Worm (Caenorhabditis elegans) whole organism, L4 larva: ENCODE results near the gene nhr-183.

Source experiments
- D1046.2 ChIP-seq: fragments of 200-800 bp; sonication (Bioruptor generic); IDR thresholded peaks from 2 replicates; pipeline ENCODE4 v1.3.6; 2022; ENCODE audit warnings: missing genetic modification characterization, missing compliant biosample characterization
- F44E2.7 ChIP-seq: fragments of 200-800 bp; sonication (Bioruptor generic); IDR thresholded peaks from 2 replicates; pipeline ENCODE4 v2.1.2; 2022; ENCODE audit warnings: missing genetic modification characterization, missing compliant biosample characterization
- T20F7.1 ChIP-seq: fragments of 200-800 bp; sonication (Bioruptor generic); optimal IDR thresholded peaks from 2 replicates; lab custom pipeline; 2018; ENCODE audit warnings: mild to moderate bottlenecking, missing genetic modification characterization, missing compliant biosample characterization
- Y48G9A.11 ChIP-seq: fragments of 200-800 bp; sonication (Bioruptor generic); IDR thresholded peaks from 2 replicates; pipeline ENCODE4 v1.3.6; 2022; ENCODE audit warnings: missing genetic modification reagents, missing genetic modification characterization, missing compliant biosample characterization
- Y5F2A.4 ChIP-seq: fragments of 200-800 bp; sonication (Bioruptor generic); optimal IDR thresholded peaks from 2 replicates; lab custom pipeline; 2018; ENCODE audit warnings: mild to moderate bottlenecking, missing genetic modification characterization, missing compliant biosample characterization
- Y75B8A.6 ChIP-seq: fragments of 200-800 bp; sonication (Bioruptor generic); IDR thresholded peaks from 2 replicates; pipeline ENCODE4 v1.3.6; 2022; ENCODE audit warnings: missing genetic modification reagents, missing genetic modification characterization, missing compliant biosample characterization
- aha-1 ChIP-seq: fragments of 150-350 bp; peaks from one replicate; lab custom pipeline; 2014; ENCODE audit warnings: missing biosample characterization, missing genetic modification characterization
- ama-1 ChIP-seq: fragments of 150-350 bp; optimal IDR thresholded peaks from 2 replicates; lab custom pipeline; 2014; ENCODE audit warnings: inconsistent platforms, mixed read lengths
- arid-1 ChIP-seq: fragments of 200-800 bp; sonication (Bioruptor generic); conservative IDR thresholded peaks from 2 replicates; pipeline ENCODE4 v1.3.6; 2022; ENCODE audit warnings: missing genetic modification reagents, missing genetic modification characterization, missing compliant biosample characterization
- ceh-20 ChIP-seq: fragments of 200-800 bp; sonication (Bioruptor generic); IDR thresholded peaks from 2 replicates; pipeline ENCODE4 v1.3.6; 2022; ENCODE audit warnings: missing genetic modification reagents, missing genetic modification characterization, missing compliant biosample characterization
- ceh-44 ChIP-seq: fragments of 200-800 bp; sonication (Bioruptor generic); IDR thresholded peaks from 2 replicates; pipeline ENCODE4 v1.3.6; 2022; ENCODE audit warnings: missing genetic modification reagents, missing genetic modification characterization, missing compliant biosample characterization
- ceh-62 ChIP-seq: sonication (generic microtip); optimal IDR thresholded peaks from 2 replicates; lab custom pipeline; 2017; ENCODE audit warnings: missing biosample characterization, missing genetic modification characterization
- ces-1 ChIP-seq: fragments of 150-350 bp; sonication (generic microtip); optimal IDR thresholded peaks from 4 replicates; lab custom pipeline; 2014; ENCODE audit warnings: missing biosample characterization, missing genetic modification reagents, missing genetic modification characterization
- daf-12 ChIP-seq: fragments of 150-350 bp; optimal IDR thresholded peaks from 2 replicates; lab custom pipeline; 2014; ENCODE audit warnings: missing biosample characterization, missing genetic modification reagents, missing genetic modification characterization
- daf-16 ChIP-seq, 3 experiments: sonication (generic microtip); optimal IDR thresholded peaks; 2 replicates each; lab custom pipeline; 2016 to 2017; ENCODE audit warnings: missing genetic modification characterization in 3 of 3, missing genetic modification reagents in 3 of 3, mild to moderate bottlenecking in 2 of 3, missing compliant biosample characterization in 2 of 3, missing biosample characterization in 1 of 3, moderate library complexity in 1 of 3
- dmd-6 ChIP-seq: fragments of 200-800 bp; sonication (Bioruptor generic); IDR thresholded peaks from 2 replicates; pipeline ENCODE4 v1.3.6; 2022; ENCODE audit warnings: missing genetic modification reagents, missing genetic modification characterization, missing compliant biosample characterization
- dve-1 ChIP-seq: sonication (generic microtip); optimal IDR thresholded peaks from 2 replicates; lab custom pipeline; 2017; ENCODE audit warnings: antibody characterized with exemption, mild to moderate bottlenecking, missing genetic modification characterization, missing compliant biosample characterization; ENCODE audit not compliant: insufficient read depth
- hlh-11 ChIP-seq: fragments of 200-800 bp; sonication (Bioruptor generic); optimal IDR thresholded peaks from 2 replicates; lab custom pipeline; 2018; ENCODE audit warnings: mild to moderate bottlenecking, missing genetic modification characterization, missing compliant biosample characterization
- hlh-30 ChIP-seq: sonication (generic microtip); optimal IDR thresholded peaks from 2 replicates; lab custom pipeline; 2017; ENCODE audit warnings: antibody characterized with exemption, mild to moderate bottlenecking, missing genetic modification characterization, missing compliant biosample characterization; ENCODE audit not compliant: insufficient read depth
- lim-7 ChIP-seq: fragments of 200-800 bp; sonication (Bioruptor generic); IDR thresholded peaks from 2 replicates; pipeline ENCODE4 v1.3.6; 2022; ENCODE audit warnings: missing genetic modification characterization, missing compliant biosample characterization
- lin-15B ChIP-seq: fragments of 150-350 bp; sonication (generic microtip); optimal IDR thresholded peaks from 3 replicates; lab custom pipeline; 2014; ENCODE audit warnings: missing biosample characterization, missing genetic modification characterization
- madf-5 ChIP-seq, 2 experiments: fragments of 200-800 bp; sonication (Bioruptor generic); IDR thresholded peaks; 2 replicates each; pipeline ENCODE4 v1.3.6; 2022; ENCODE audit warnings: missing compliant biosample characterization in 2 of 2, missing genetic modification characterization in 2 of 2
- mdl-1 ChIP-seq, 2 experiments: fragments of 150-350 bp in 1 of 2; sonication (generic microtip) in 1 of 2; optimal IDR thresholded peaks; 2 replicates each; lab custom pipeline; 2014 to 2017; ENCODE audit warnings: missing biosample characterization in 2 of 2, missing genetic modification characterization in 2 of 2
- mdt-29 ChIP-seq: fragments of 200-800 bp; sonication (Bioruptor generic); IDR thresholded peaks from 2 replicates; pipeline ENCODE4 v1.3.6; 2022; ENCODE audit warnings: missing genetic modification reagents, missing genetic modification characterization, missing compliant biosample characterization
- mep-1 ChIP-seq: fragments of 150-350 bp; sonication (generic microtip); optimal IDR thresholded peaks from 3 replicates; lab custom pipeline; 2014; ENCODE audit warnings: missing biosample characterization, missing genetic modification characterization
- mes-2 ChIP-seq: sonication (generic microtip); optimal IDR thresholded peaks from 2 replicates; lab custom pipeline; 2016; ENCODE audit warnings: missing genotype, mild to moderate bottlenecking, missing genetic modification characterization, missing compliant biosample characterization; ENCODE audit not compliant: poor library complexity, severe bottlenecking
- nhr-10 ChIP-seq: fragments of 150-350 bp; optimal IDR thresholded peaks from 2 replicates; lab custom pipeline; 2014; ENCODE audit warnings: missing biosample characterization, missing genetic modification characterization
- nhr-28 ChIP-seq: fragments of 150-350 bp; optimal IDR thresholded peaks from 2 replicates; lab custom pipeline; 2014; ENCODE audit warnings: missing biosample characterization, missing genetic modification characterization
- nhr-42 ChIP-seq: fragments of 200-800 bp; sonication (Bioruptor generic); IDR thresholded peaks from 2 replicates; pipeline ENCODE4 v1.3.6; 2022; ENCODE audit warnings: missing genetic modification characterization, missing compliant biosample characterization
- nhr-77 ChIP-seq: fragments of 150-350 bp; optimal IDR thresholded peaks from 2 replicates; lab custom pipeline; 2014; ENCODE audit warnings: missing biosample characterization, missing genetic modification characterization
- sdz-12 ChIP-seq: fragments of 200-800 bp; sonication (Bioruptor generic); optimal IDR thresholded peaks from 2 replicates; lab custom pipeline; 2018; ENCODE audit warnings: mild to moderate bottlenecking, missing genetic modification characterization, missing compliant biosample characterization
- skn-1 ChIP-seq: fragments of 150-350 bp; optimal IDR thresholded peaks from 2 replicates; lab custom pipeline; 2014; ENCODE audit warnings: missing biosample characterization, missing genetic modification characterization
- snpc-1.2 ChIP-seq: fragments of 200-800 bp; sonication (Bioruptor generic); IDR thresholded peaks from 2 replicates; pipeline ENCODE4 v1.3.6; 2022; ENCODE audit warnings: missing genetic modification reagents, missing genetic modification characterization, missing compliant biosample characterization
- unc-39 ChIP-seq: sonication (generic microtip); optimal IDR thresholded peaks from 2 replicates; lab custom pipeline; 2017; ENCODE audit warnings: missing biosample characterization, missing genetic modification characterization
- unc-62 ChIP-seq, 3 experiments: fragments of 150-350 bp in 1 of 3; sonication (generic microtip); optimal IDR thresholded peaks in 2 of 3; peaks in 1 of 3; 1 replicate in 1 of 3; 2 replicates in 2 of 3; lab custom pipeline; 2014 to 2017; ENCODE audit warnings: missing biosample characterization in 3 of 3, missing genetic modification characterization in 3 of 3, missing genetic modification reagents in 3 of 3, missing genotype in 1 of 3
- vab-7 ChIP-seq: fragments of 200-800 bp; sonication (Bioruptor generic); IDR thresholded peaks from 2 replicates; pipeline ENCODE4 v1.3.6; 2022; ENCODE audit warnings: missing genetic modification reagents, missing genetic modification characterization, missing compliant biosample characterization
- zag-1 ChIP-seq: fragments of 150-350 bp; optimal IDR thresholded peaks from 2 replicates; lab custom pipeline; 2014; ENCODE audit warnings: missing biosample characterization, missing genetic modification characterization
- zip-2 ChIP-seq: fragments of 150-350 bp; optimal IDR thresholded peaks from 2 replicates; lab custom pipeline; 2014; ENCODE audit warnings: missing biosample characterization, missing genetic modification characterization
- ztf-7 ChIP-seq: fragments of 150-350 bp; optimal IDR thresholded peaks from 2 replicates; lab custom pipeline; 2014; ENCODE audit warnings: missing biosample characterization, missing genetic modification characterization

Gene nhr-183

ce11 chrV:2264925-2265324 lies 491 bp upstream of the nhr-183 start:
- TF ChIP-seq daf-16 (GFP tag; optimal IDR thresholded peaks at IDR 0.05; lab: Kevin White, UChicago) (no peak), daf-16 (tag; optimal IDR thresholded peaks at IDR 0.05; lab: Kevin White, UChicago) (no peak), aha-1 (tag; lab: Kevin White, UChicago) (peak; percentile 38), vab-7 (no peak), ces-1 (GFP tag; lab: Kevin White, UChicago) (no peak), arid-1 (GFP tag; lab: Robert Waterston, UW) (no peak), zip-2 (tag; lab: Kevin White, UChicago) (no peak), sdz-12 (GFP tag; lab: Kevin White, UChicago) (no peak), nhr-42 (GFP tag; lab: Robert Waterston, UW) (no peak), Y75B8A.6 (GFP tag; lab: Robert Waterston, UW) (no peak), lim-7 (no peak), Y5F2A.4 (GFP tag; lab: Kevin White, UChicago) (no peak), unc-62 (GFP tag; optimal IDR thresholded peaks at IDR 0.05 in 1 of 2; lab: Kevin White, UChicago) (peak in 1 of 2 experiments; percentile 59), unc-62 (tag; optimal IDR thresholded peaks at IDR 0.05; lab: Kevin White, UChicago) (no peak), lin-15B (tag; lab: Kevin White, UChicago) (no peak), nhr-77 (tag; lab: Kevin White, UChicago) (no peak), skn-1 (tag; lab: Kevin White, UChicago) (no peak), ceh-62 (tag; lab: Kevin White, UChicago) (no peak), snpc-1.2 (GFP tag; lab: Robert Waterston, UW) (no peak), mep-1 (no peak)

- TF ChIP-seq unc-39 (tag; lab: Kevin White, UChicago) (no peak), F44E2.7 (GFP tag; lab: Robert Waterston, UW) (no peak), ceh-20 (GFP tag; lab: Robert Waterston, UW) (no peak), nhr-10 (tag; lab: Kevin White, UChicago) (no peak), madf-5 (GFP tag; IDR thresholded peaks at IDR 0.05; lab: Robert Waterston, UW) (no peak), mdt-29 (GFP tag; lab: Robert Waterston, UW) (no peak), ama-1 (no peak), daf-12 (no peak), ztf-7 (tag; lab: Kevin White, UChicago) (no peak), zag-1 (tag; lab: Kevin White, UChicago) (no peak)
Measured at ce11 chrV:2260660-2261059, 3.8 kb downstream of the nhr-183 start, which contains the start of gene F41B5.12. Gene F41B5.12, plus strand, starts transcription at chrV:2260960.

ce11 chrV:2259750-2260149 lies 4.7 kb downstream of the nhr-183 start, which contains the start of gene nhr-182:
Gene nhr-182, minus strand, starts transcription at chrV:2259927.
- TF ChIP-seq dve-1 (tag; lab: Kevin White, UChicago) (peak; percentile 53), T20F7.1 (GFP tag; lab: Kevin White, UChicago) (no peak), mdl-1 (tag; optimal IDR thresholded peaks at IDR 0.05; lab: Kevin White, UChicago) (no peak), nhr-28 (tag; lab: Kevin White, UChicago) (peak; percentile 25), hlh-30 (peak; percentile 60), mes-2 (peak; percentile 10), D1046.2 (GFP tag; lab: Robert Waterston, UW) (no peak), Y48G9A.11 (GFP tag; lab: Robert Waterston, UW) (no peak), ceh-44 (no peak), daf-16 (GFP tag; optimal IDR thresholded peaks at IDR 0.05; lab: Kevin White, UChicago) (no peak), daf-16 (tag; optimal IDR thresholded peaks at IDR 0.05; lab: Kevin White, UChicago) (peak; percentile 66), snpc-1.2 (GFP tag; lab: Robert Waterston, UW) (no peak), Y75B8A.6 (GFP tag; lab: Robert Waterston, UW) (no peak), hlh-11 (tag; lab: Kevin White, UChicago) (peak; percentile 14), dmd-6 (GFP tag; lab: Robert Waterston, UW) (peak; percentile 18; the same call in 1 of the 2 replicates)
